Fruit fly (Drosophila melanogaster) whole organism, wandering third instar larva: ENCODE measurements around the gene CG43362.

Experiments
- CG32264 ChIP-seq: fragments of 200-800 bp; sonication (Bioruptor generic); optimal IDR thresholded peaks from 2 replicates; lab custom pipeline; 2016; ENCODE audit warnings: missing biosample characterization, missing genetic modification characterization
- CG9705 ChIP-seq: fragments of 200-800 bp; sonication (Bioruptor generic); optimal IDR thresholded peaks from 2 replicates; lab custom pipeline; 2018; ENCODE audit warnings: missing biosample characterization, mild to moderate bottlenecking, missing genetic modification characterization
- Dif ChIP-seq: fragments of 200-275, 200-300 bp; sonication (Bioruptor generic); optimal IDR thresholded peaks from 2 replicates; lab custom pipeline; 2018; ENCODE audit warnings: missing biosample characterization, missing genetic modification characterization; ENCODE audit not compliant: partially characterized antibody
- GATAd ChIP-seq: sonication (Bioruptor generic); optimal IDR thresholded peaks from 2 replicates; lab custom pipeline; 2016; ENCODE audit warnings: missing biosample characterization, missing genetic modification characterization
- HLH106 ChIP-seq: fragments of 200-800 bp; optimal IDR thresholded peaks from 3 replicates; lab custom pipeline; 2019; ENCODE audit warnings: missing biosample characterization, mild to moderate bottlenecking, missing genetic modification characterization, moderate library complexity
- Hnf4 ChIP-seq: fragments of 200-800 bp; sonication (Bioruptor generic); optimal IDR thresholded peaks from 2 replicates; lab custom pipeline; 2016; ENCODE audit warnings: missing biosample characterization, mild to moderate bottlenecking, missing genetic modification characterization
- Hr78 ChIP-seq: fragments of >200 bp; optimal IDR thresholded peaks from 2 replicates; lab custom pipeline; 2017; ENCODE audit warnings: missing biosample characterization, missing genetic modification characterization
- Hr83 ChIP-seq: fragments of 200-300 bp; sonication (Bioruptor generic); optimal IDR thresholded peaks from 2 replicates; lab custom pipeline; 2016; ENCODE audit warnings: missing biosample characterization, mild to moderate bottlenecking, missing genetic modification characterization, moderate library complexity; ENCODE audit not compliant: poor library complexity, severe bottlenecking
- Jra ChIP-seq: sonication (Bioruptor generic); optimal IDR thresholded peaks from 2 replicates; lab custom pipeline; 2016; ENCODE audit warnings: missing biosample characterization, missing genetic modification characterization
- Mio ChIP-seq: sonication (Bioruptor generic); optimal IDR thresholded peaks from 2 replicates; lab custom pipeline; 2016; ENCODE audit warnings: missing biosample characterization, missing genetic modification characterization
- Myc ChIP-seq: fragments of >200 bp; optimal IDR thresholded peaks from 2 replicates; lab custom pipeline; 2017
- N ChIP-seq: fragments of >200 bp; optimal IDR thresholded peaks from 2 replicates; lab custom pipeline; 2018; ENCODE audit warnings: missing biosample characterization, missing external identifiers, missing genetic modification characterization
- OdsH ChIP-seq: fragments of 200-800 bp; sonication (Bioruptor generic); optimal IDR thresholded peaks from 2 replicates; lab custom pipeline; 2016; ENCODE audit warnings: missing biosample characterization, mild to moderate bottlenecking, missing genetic modification characterization
- Rel ChIP-seq, 2 experiments: fragments of 200-800 bp; sonication (Bioruptor generic) in 1 of 2; optimal IDR thresholded peaks; 2 replicates in 1 of 2; 3 replicates in 1 of 2; lab custom pipeline; 2016 to 2019; ENCODE audit warnings: mild to moderate bottlenecking in 2 of 2, missing biosample characterization in 2 of 2, missing genetic modification characterization in 2 of 2, moderate library complexity in 1 of 2
- Sp1 ChIP-seq: fragments of 200-800 bp; sonication (Bioruptor generic); optimal IDR thresholded peaks from 3 replicates; lab custom pipeline; 2019; ENCODE audit warnings: missing biosample characterization, mild to moderate bottlenecking, missing genetic modification characterization, moderate library complexity
- Vsx2 ChIP-seq: fragments of 200-300, 225-300 bp; sonication (Bioruptor generic); optimal IDR thresholded peaks from 2 replicates; lab custom pipeline; 2018; ENCODE audit warnings: missing biosample characterization, missing genetic modification characterization; ENCODE audit not compliant: partially characterized antibody
- br ChIP-seq: fragments of 200-800 bp; sonication (Bioruptor generic); optimal IDR thresholded peaks from 2 replicates; lab custom pipeline; 2016; ENCODE audit warnings: missing biosample characterization, missing genetic modification characterization
- brk ChIP-seq: fragments of 200-800 bp; sonication (Bioruptor generic); optimal IDR thresholded peaks from 2 replicates; lab custom pipeline; 2016; ENCODE audit warnings: missing biosample characterization, mild to moderate bottlenecking, missing genetic modification characterization
- dmrt93B ChIP-seq: fragments of 200-800 bp; sonication (Bioruptor generic); optimal IDR thresholded peaks from 2 replicates; lab custom pipeline; 2018; ENCODE audit warnings: missing biosample characterization, mild to moderate bottlenecking, missing genetic modification characterization
- dsf ChIP-seq: sonication (Bioruptor generic); optimal IDR thresholded peaks from 2 replicates; lab custom pipeline; 2016; ENCODE audit warnings: missing biosample characterization, missing genetic modification characterization, borderline replicate concordance
- ey ChIP-seq: fragments of 200-800 bp; sonication (Bioruptor generic); optimal IDR thresholded peaks from 2 replicates; lab custom pipeline; 2016; ENCODE audit warnings: missing biosample characterization, missing genetic modification characterization
- foxo ChIP-seq, 2 experiments: fragments of 200-800 bp; sonication (Bioruptor generic); optimal IDR thresholded peaks; 2 replicates in 1 of 2; 3 replicates in 1 of 2; lab custom pipeline; 2016 to 2017; ENCODE audit warnings: missing biosample characterization in 2 of 2, missing genetic modification characterization in 2 of 2
- jim ChIP-seq: fragments of 175-275, 200-325 bp; sonication (Bioruptor generic); optimal IDR thresholded peaks from 2 replicates; lab custom pipeline; 2016; ENCODE audit warnings: missing biosample characterization, mild to moderate bottlenecking, missing genetic modification characterization
- lola ChIP-seq: fragments of >200 bp; optimal IDR thresholded peaks from 2 replicates; lab custom pipeline; 2017; ENCODE audit warnings: missing biosample characterization, missing genetic modification characterization
- pan ChIP-seq: fragments of >200 bp; optimal IDR thresholded peaks from 2 replicates; lab custom pipeline; 2017
- psq ChIP-seq: fragments of 200-800 bp; sonication (Bioruptor generic); optimal IDR thresholded peaks from 3 replicates; lab custom pipeline; 2017; ENCODE audit warnings: missing biosample characterization, mild to moderate bottlenecking, missing genetic modification characterization, moderate library complexity
- rgr ChIP-seq: fragments of 200-800 bp; sonication (Bioruptor generic); optimal IDR thresholded peaks from 3 replicates; lab custom pipeline; 2016; ENCODE audit warnings: missing biosample characterization, mild to moderate bottlenecking, missing genetic modification characterization
- sv ChIP-seq: fragments of 200-800 bp; sonication (Bioruptor generic); optimal IDR thresholded peaks from 3 replicates; lab custom pipeline; 2016; ENCODE audit warnings: missing biosample characterization, missing genetic modification characterization
- tai ChIP-seq: sonication (Bioruptor generic); optimal IDR thresholded peaks from 2 replicates; lab custom pipeline; 2016; ENCODE audit warnings: missing biosample characterization, missing genetic modification characterization
- usp ChIP-seq: fragments of >200 bp; optimal IDR thresholded peaks from 2 replicates; lab custom pipeline; 2017; ENCODE audit warnings: missing biosample characterization, missing genetic modification characterization
- woc ChIP-seq: sonication (Bioruptor generic); optimal IDR thresholded peaks from 2 replicates; lab custom pipeline; 2016; ENCODE audit warnings: missing biosample characterization, mild to moderate bottlenecking, missing genetic modification characterization

CG43362 gene

DNA sequence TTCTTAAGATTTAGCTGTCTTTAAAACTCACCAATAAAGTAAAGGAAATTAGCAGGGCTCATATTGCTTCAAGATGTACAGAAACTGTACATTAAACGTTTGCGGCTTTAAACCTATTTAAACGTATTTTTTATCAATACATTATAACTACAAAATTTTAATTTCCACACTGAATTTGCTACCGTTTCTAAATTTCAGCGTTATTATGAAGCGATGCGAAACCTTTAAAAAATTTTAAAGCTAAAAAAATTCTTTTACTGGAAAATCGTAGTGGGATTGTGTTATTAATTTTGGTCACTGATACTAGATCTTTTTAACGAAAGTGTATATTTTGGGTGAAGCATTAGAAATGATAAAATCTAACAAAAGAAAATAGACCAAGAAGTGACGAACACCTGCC, 18.1 kb upstream of the CG43362 start, which contains the start of gene CG43354:
Gene CG43354 (minus strand): TSS at position 101 of the 400 bp plus-strand sequence.
- TF ChIP-seq Jra (GFP tag; lab: Kevin White, UChicago) (no peak), dsf (GFP tag; lab: Kevin White, UChicago) (no peak), woc (GFP tag; lab: Kevin White, UChicago) (no peak), dmrt93B (GFP tag; lab: Kevin White, UChicago) (no peak), tai (GFP tag; lab: Kevin White, UChicago) (no peak), CG9705 (GFP tag; lab: Kevin White, UChicago) (no peak), Hnf4 (GFP tag; lab: Kevin White, UChicago) (no peak), HLH106 (no peak), rgr (no peak), GATAd (no peak), pan (no peak), br (GFP tag; lab: Kevin White, UChicago) (no peak), foxo (GFP tag; optimal IDR thresholded peaks at IDR 0.05; lab: Kevin White, UChicago) (no peak), Mio (GFP tag; lab: Kevin White, UChicago) (no peak), Hr83 (GFP tag; lab: Kevin White, UChicago) (no peak), OdsH (no peak), Dif (GFP tag; lab: Kevin White, UChicago) (no peak), Rel (GFP tag; optimal IDR thresholded peaks at IDR 0.05; lab: Kevin White, UChicago) (no peak), Rel (tag; optimal IDR thresholded peaks at IDR 0.05; lab: Kevin White, UChicago) (no peak), ey (GFP tag; lab: Kevin White, UChicago) (no peak), Hr78 (GFP tag; lab: Kevin White, UChicago) (no peak)

DNA sequence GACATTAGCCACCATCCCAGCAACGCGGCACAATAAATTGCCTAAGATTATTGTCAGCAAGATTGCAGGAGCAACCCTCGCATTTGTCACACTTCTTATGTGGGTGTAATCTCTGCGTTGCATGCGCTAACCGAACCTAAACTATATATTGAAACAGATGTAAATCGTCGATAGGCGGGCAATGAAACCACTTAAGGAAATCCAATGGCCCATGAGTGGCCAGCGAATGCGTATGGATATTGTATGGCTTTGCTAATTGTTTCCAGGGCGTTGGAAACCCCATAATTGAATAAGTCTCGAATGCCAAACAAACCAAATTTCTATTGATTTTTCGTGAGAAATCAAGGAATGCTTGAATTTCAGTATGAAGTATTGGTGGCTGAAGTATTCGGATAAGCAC, 17.4 kb upstream of the CG43362 start:
- TF ChIP-seq tai (GFP tag; lab: Kevin White, UChicago) (no peak), Jra (GFP tag; lab: Kevin White, UChicago) (no peak), Sp1 (GFP tag; lab: Kevin White, UChicago) (no peak), Myc (no peak), woc (GFP tag; lab: Kevin White, UChicago) (no peak)

DNA sequence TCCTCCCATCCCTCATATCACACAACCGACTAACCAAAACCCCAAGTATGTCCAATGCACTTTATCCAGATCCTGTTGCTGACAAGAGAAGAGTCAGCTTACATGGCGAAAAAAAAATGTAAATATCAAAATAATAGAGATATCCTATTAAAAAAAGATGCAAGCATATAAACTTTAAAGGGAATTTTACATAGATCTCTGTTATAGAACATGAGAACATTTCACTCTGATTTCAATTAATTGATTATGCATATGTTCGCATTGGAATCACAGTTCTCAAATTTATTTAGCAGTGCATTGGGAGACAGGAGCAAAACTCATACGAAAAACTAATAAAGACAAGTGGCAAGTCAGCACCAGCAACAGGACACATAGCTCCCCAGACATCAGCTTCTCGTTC, 16.6 kb upstream of the CG43362 start:
- TF ChIP-seq Hr78 (GFP tag; lab: Kevin White, UChicago) (no peak), CG32264 (no peak), lola (GFP tag; lab: Kevin White, UChicago) (no peak), usp (no peak), Sp1 (GFP tag; lab: Kevin White, UChicago) (no peak)

DNA sequence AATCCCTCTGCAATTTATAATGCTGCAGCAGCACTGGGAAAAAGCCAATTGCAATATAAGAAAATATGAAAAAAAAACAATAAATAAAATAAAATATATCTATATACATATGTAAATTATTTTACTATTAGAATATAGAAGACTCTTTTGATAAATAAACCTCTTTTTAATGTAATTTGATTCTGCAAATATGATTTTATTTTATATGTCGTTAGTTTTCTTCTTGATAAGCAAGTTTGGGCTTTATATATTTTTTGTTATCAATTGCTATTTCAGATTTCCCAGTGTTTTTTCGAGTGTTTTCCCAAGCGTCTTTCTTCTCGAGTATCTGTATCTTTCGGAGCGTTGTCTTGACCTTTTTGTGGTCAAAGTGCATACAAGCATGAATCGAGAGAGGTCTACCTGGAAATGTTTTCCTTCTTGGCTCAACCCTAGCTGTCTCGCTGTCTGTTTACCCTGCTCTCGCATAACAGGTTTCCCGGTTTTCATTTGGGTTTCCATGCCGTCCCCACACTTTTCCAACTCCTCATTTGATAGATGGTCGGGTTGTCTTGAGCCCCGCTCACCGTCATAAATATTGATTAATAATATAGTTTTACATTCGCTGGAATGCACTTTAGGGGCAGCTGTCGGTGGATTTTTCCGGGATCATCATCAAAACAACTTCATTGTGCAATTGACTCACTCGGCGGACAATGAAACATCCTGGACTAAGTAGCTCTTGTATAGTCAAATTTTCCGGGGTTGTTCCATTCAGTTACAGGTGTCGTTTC, 14.0 kb upstream of the CG43362 start:
- no peak for TF ChIP-seq Mio (GFP tag; lab: Kevin White, UChicago)
- TF ChIP-seq psq (GFP tag; lab: Kevin White, UChicago), result no peak
- no peak for TF ChIP-seq Rel (GFP tag; optimal IDR thresholded peaks at IDR 0.05; lab: Kevin White, UChicago)
- TF ChIP-seq Rel (tag; optimal IDR thresholded peaks at IDR 0.05; lab: Kevin White, UChicago), result no peak
- TF ChIP-seq rgr, result no peak
- no peak for TF ChIP-seq jim (GFP tag; lab: Kevin White, UChicago)
- no peak for TF ChIP-seq Hr83 (GFP tag; lab: Kevin White, UChicago)
- no peak for TF ChIP-seq CG9705 (GFP tag; lab: Kevin White, UChicago)
- no peak for TF ChIP-seq pan
- no peak for TF ChIP-seq N (GFP tag; lab: Kevin White, UChicago)
- TF ChIP-seq Dif (GFP tag; lab: Kevin White, UChicago), result no peak
- TF ChIP-seq woc (GFP tag; lab: Kevin White, UChicago), result no peak
- TF ChIP-seq brk (GFP tag; lab: Kevin White, UChicago), result no peak
- no peak for TF ChIP-seq Sp1 (GFP tag; lab: Kevin White, UChicago)
- TF ChIP-seq sv (GFP tag; lab: Kevin White, UChicago), result no peak

DNA sequence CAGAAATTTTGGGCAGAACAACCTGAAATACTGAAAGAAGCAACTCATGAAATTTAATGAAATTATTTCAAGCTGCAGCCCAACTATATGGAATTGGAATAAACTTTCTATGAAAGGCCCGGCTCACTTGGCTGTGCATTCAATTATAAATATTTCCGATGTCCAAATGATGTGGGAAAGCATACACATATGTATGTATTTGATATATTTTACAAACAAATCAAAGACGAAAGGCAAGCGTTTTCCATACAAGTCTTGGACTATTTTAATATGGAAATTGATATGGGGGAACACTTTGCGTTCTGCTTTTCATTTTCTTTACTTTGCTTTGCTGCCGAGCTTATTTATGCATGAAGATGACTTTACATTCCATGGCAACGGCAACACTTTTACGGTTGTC, 13.2 kb upstream of the CG43362 start:
- no peak for TF ChIP-seq psq (GFP tag; lab: Kevin White, UChicago)
- TF ChIP-seq CG9705 (GFP tag; lab: Kevin White, UChicago), result no peak
- no peak for TF ChIP-seq woc (GFP tag; lab: Kevin White, UChicago)
- TF ChIP-seq Jra (GFP tag; lab: Kevin White, UChicago), result no peak
- TF ChIP-seq foxo (GFP tag; optimal IDR thresholded peaks at IDR 0.05; lab: Kevin White, UChicago), result no peak
- no peak for TF ChIP-seq Dif (GFP tag; lab: Kevin White, UChicago)
- no peak for TF ChIP-seq Hr83 (GFP tag; lab: Kevin White, UChicago)
- TF ChIP-seq Rel (GFP tag; optimal IDR thresholded peaks at IDR 0.05; lab: Kevin White, UChicago), result no peak
- no peak for TF ChIP-seq Rel (tag; optimal IDR thresholded peaks at IDR 0.05; lab: Kevin White, UChicago)
- TF ChIP-seq Vsx2 (GFP tag; lab: Kevin White, UChicago), result no peak
- TF ChIP-seq rgr, result no peak
- no peak for TF ChIP-seq Sp1 (GFP tag; lab: Kevin White, UChicago)
